Fruit fly (Drosophila melanogaster) S2 (cell line): ENCODE data around the gene Prp40.

Source experiments
- CG8478 ChIP-seq: fragments of >200 bp; optimal IDR thresholded peaks from 2 replicates; lab custom pipeline; 2018
- CTCF ChIP-seq, 2 experiments: fragments of >200 bp; optimal IDR thresholded peaks; 2 replicates each; lab custom pipeline; 2018

The Prp40 gene

DNA sequence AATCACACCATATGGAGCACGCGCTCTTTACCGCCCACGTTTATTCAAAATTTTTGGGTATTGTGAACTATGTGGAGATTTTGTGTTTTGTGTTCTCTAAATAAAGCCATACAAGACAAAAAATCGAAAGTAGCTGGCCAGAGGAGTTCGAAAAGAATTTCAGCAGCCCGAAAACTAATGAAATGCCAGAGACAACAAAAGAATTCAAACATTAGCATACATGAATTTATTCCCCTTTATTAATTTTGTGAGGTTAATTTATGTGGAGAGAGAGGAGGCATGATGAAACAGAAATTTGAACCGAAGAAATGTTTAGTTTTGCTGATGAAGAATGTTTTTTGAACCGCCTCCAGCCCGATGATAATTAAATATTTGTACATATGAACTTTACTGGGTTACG lies 16.8 kb upstream of the Prp40 start:
- TF ChIP-seq CG8478 (lab: Kevin White, UChicago) (no peak), CTCF (optimal IDR thresholded peaks at IDR 0.05; lab: Kevin White, UChicago) (no peak)

DNA sequence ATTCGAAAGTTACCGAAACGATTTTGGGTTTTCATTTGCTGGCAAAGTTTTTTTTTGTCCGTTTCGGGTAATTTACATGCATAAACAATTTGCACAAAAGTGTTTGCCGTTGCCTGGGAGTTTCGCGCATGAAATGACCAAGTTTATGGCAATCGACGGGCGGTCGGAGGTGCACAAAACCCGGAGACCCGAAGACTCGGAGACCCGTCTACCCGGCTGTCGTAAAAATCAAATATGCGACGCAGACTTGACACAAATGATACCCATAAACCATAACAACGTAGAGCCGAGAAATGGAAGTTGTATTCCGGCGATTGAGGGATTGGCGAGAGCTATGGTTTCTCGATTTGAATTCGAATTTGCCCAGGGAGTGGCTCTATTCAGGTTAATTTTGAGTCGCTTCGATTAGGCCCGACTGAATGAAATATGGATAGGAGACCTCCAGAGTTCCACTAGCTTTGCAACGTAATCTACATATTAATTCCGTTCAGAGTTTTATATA lies 16.1 kb upstream of the Prp40 start:
- TF ChIP-seq CG8478 (lab: Kevin White, UChicago), result no peak
- TF ChIP-seq CTCF (optimal IDR thresholded peaks at IDR 0.05; lab: Kevin White, UChicago), result no peak

DNA sequence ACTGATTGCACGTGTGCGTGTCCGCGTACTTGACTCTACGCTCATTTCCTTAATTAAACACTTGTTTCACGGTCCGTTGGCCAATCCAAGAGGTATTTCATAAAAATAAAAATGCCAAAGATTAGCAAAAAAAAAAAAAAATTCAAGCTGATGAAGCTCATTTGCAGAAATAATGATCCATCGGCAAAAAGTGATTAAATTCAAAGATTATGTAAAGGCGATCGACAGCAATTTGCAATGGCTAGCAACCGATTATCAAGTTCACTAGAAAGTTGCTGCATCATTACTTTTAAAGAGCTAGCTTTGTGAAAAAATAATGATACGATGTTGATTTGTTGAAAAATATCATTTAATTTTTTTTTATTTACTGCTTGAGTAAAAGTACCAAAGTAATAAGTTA lies 13.6 kb upstream of the Prp40 start:
- TF ChIP-seq CTCF (optimal IDR thresholded peaks at IDR 0.05; lab: Kevin White, UChicago) (no peak), CG8478 (lab: Kevin White, UChicago) (no peak)

dm6 chr2L:3011484-3011883 lies 11.5 kb upstream of the Prp40 start:
- TF ChIP-seq CG8478 (lab: Kevin White, UChicago), result no peak
- TF ChIP-seq CTCF (optimal IDR thresholded peaks at IDR 0.05; lab: Kevin White, UChicago), result no peak

- TF ChIP-seq CG8478 (lab: Kevin White, UChicago) (no peak), CTCF (optimal IDR thresholded peaks at IDR 0.05; lab: Kevin White, UChicago) (no peak)
Measured at dm6 chr2L:3012780-3013179, 10.2 kb upstream of the Prp40 start.

DNA sequence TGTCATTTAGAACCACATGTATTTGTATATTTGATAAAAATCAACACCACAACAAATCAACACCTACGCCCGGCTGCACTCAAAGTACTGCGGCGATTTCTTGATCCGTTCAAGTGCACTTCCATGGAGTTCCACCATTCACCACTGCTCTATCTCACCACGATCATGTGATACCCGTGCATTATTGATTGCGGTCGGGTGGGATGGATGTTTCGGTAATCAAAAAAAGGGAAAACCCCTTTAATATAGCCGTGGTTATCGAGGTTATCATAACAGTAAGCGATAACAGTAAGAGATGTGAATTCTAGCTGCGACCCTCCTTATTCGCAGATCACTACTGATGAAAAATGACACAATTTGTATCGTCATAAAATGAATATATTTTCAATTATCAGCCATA lies 4.8 kb upstream of the Prp40 start, which contains the start of the genes CG17224 and CG17264:
Gene CG17224 (minus strand): TSS at position 97 of the 400 bp plus-strand sequence.
Gene CG17264 (plus strand): TSS at position 297 of the 400 bp plus-strand sequence.
- TF ChIP-seq CTCF (optimal IDR thresholded peaks at IDR 0.05; lab: Kevin White, UChicago), result no peak
- no peak for TF ChIP-seq CG8478 (lab: Kevin White, UChicago)

- no peak for TF ChIP-seq CG8478 (lab: Kevin White, UChicago)
- no peak for TF ChIP-seq CTCF (optimal IDR thresholded peaks at IDR 0.05; lab: Kevin White, UChicago)
Measured at dm6 chr2L:3029012-3029411, 6.0 kb downstream of the Prp40 start, which contains the start of the genes Sf3b2 and CG17219. Gene Sf3b2 (minus strand): TSS chr2L:3029168. Gene CG17219 (plus strand): TSS chr2L:3029253.

dm6 chr2L:3030350-3030749 lies 7.3 kb downstream of the Prp40 start, which contains the start of gene GABPI:
Gene GABPI (plus strand): TSS chr2L:3030539.
- TF ChIP-seq CG8478 (lab: Kevin White, UChicago), result no peak
- TF ChIP-seq CTCF (optimal IDR thresholded peaks at IDR 0.05; lab: Kevin White, UChicago), result no peak

dm6 chr2L:3034969-3035368 lies 11.9 kb downstream of the Prp40 start, which contains the start of gene CG17258:
Gene CG17258 (minus strand): TSS chr2L:3035348.
- peak; percentile 65 to 73 for TF ChIP-seq CTCF (optimal IDR thresholded peaks at IDR 0.05; lab: Kevin White, UChicago)
- TF ChIP-seq CG8478 (lab: Kevin White, UChicago), result no peak

- TF ChIP-seq CG8478 (lab: Kevin White, UChicago) (no peak), CTCF (optimal IDR thresholded peaks at IDR 0.05; lab: Kevin White, UChicago) (no peak)
Measured at dm6 chr2L:3037153-3037579, 14.1 kb downstream of the Prp40 start, which contains the start of the genes CG17260 and SerRS. Gene CG17260 (plus strand): TSS chr2L:3037230. Gene SerRS (minus strand): TSS chr2L:3037403.

- TF ChIP-seq CG8478 (lab: Kevin White, UChicago), result no peak
Measured at dm6 chr2L:3039774-3040173, 16.7 kb downstream of the Prp40 start, which contains the start of the genes cnir and CG17221. Gene cnir (minus strand): TSS chr2L:3039812. Gene CG17221 (plus strand): TSS chr2L:3039976.

dm6 chr2L:3041918-3042615 lies 19.0 kb downstream of the Prp40 start, which contains the start of gene CG17261:
Gene CG17261 (plus strand): TSS chr2L:3042551.
- no peak for TF ChIP-seq CTCF (optimal IDR thresholded peaks at IDR 0.05; lab: Kevin White, UChicago)
- TF ChIP-seq CG8478 (lab: Kevin White, UChicago), result no peak

DNA sequence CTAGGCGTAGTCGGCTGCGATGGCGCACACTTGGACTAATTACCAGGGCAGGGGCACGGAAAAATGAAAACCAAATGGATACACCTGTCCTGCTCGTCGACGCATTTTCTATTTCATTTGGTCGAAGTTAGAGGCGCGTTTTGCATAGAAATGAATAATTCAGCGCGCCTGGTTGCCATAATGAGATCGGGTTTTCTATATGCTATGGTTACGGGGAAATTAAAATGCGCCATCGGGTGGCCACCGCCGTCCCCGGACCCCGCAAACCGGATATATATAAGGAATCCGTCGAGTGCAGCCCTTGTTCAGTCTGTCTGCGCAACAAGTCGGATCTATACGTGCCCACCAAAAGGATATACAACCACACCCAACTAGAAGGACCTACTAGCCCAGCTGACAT lies 20.6 kb downstream of the Prp40 start, which contains the start of gene FASN2:
Gene FASN2 (plus strand): TSS at position 301 of the 400 bp plus-strand sequence.
- no peak for TF ChIP-seq CTCF (optimal IDR thresholded peaks at IDR 0.05; lab: Kevin White, UChicago)
- TF ChIP-seq CG8478 (lab: Kevin White, UChicago), result no peak

DNA sequence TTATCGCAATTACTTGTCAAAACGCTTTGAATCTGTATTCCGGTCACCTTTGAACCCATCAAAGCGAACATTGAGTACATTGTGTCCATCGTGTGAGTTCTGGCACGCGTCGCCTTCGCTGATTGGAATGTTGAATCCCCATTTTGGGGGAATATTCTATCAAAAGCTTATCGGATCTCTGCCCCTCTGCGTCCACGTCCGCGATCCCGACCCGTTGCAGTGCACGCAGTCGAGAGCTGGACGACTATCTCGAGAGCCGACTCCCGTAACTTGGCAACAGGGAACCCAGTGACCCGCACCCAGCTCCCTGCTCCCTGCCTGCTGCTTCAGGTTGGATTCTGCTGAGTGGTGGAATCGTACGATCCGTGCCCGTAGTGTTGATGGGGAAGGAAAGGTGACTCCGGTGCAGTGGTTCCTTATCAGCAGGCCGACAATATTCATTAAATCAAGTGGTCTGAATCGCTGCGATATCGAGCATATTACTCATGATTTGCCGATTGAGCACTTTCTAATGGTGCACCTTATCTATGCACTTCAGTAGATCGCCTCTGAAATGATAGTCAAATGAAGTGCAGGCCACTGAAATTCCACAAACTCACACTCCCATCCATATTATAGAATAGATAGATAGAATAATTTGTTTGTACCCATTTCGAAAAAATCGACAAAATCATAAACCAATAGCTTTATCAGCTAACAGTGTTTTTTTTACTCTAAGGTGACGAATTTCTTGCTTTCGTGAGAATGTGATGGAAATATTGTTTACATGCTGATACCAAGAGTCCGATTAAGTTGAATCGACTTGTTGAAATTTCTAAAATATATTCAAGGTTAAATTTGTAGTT lies 21.9 kb downstream of the Prp40 start:
- TF ChIP-seq CG8478 (lab: Kevin White, UChicago), result no peak
- TF ChIP-seq CTCF (optimal IDR thresholded peaks at IDR 0.05; lab: Kevin White, UChicago), result no peak
